Worm (Caenorhabditis elegans): ENCODE results near the gene irld-60.

Gene irld-60

ce11 chrIII:12750831-12751230, at the start of gene irld-60, which contains the start of gene irld-20:
irld-60 (minus strand) TSS chrIII:12750931.
irld-20 (plus strand) TSS chrIII:12751109.
- TF ChIP-seq skn-1 (tag; optimal IDR thresholded peaks at IDR 0.05): no peak
- no peak for TF ChIP-seq mdl-1 (tag; optimal IDR thresholded peaks at IDR 0.05)
- no peak for TF ChIP-seq nhr-67 (tag; optimal IDR thresholded peaks at IDR 0.05)
- no peak for TF ChIP-seq nhr-77 (tag; optimal IDR thresholded peaks at IDR 0.05)
- no peak for TF ChIP-seq lin-39 (tag; optimal IDR thresholded peaks at IDR 0.05)
- no peak for TF ChIP-seq mml-1 (tag; optimal IDR thresholded peaks at IDR 0.05)
- TF ChIP-seq elt-2 (tag; optimal IDR thresholded peaks at IDR 0.05): no peak
- no peak for TF ChIP-seq pha-4 (tag; optimal IDR thresholded peaks at IDR 0.05)
- no peak for TF ChIP-seq tbx-2 (tag; optimal IDR thresholded peaks at IDR 0.05)
- TF ChIP-seq ceh-82 (tag; optimal IDR thresholded peaks at IDR 0.05): no peak
- no peak for TF ChIP-seq nhr-76 (tag; optimal IDR thresholded peaks at IDR 0.05)
- no peak for TF ChIP-seq daf-12 (tag; optimal IDR thresholded peaks at IDR 0.05)
- TF ChIP-seq nhr-23 (tag; optimal IDR thresholded peaks at IDR 0.05): no peak
- no peak for TF ChIP-seq egl-5 (tag; optimal IDR thresholded peaks at IDR 0.05)
- TF ChIP-seq fkh-10 (GFP tag; optimal IDR thresholded peaks at IDR 0.05): no peak
- TF ChIP-seq ceh-9 (tag; optimal IDR thresholded peaks at IDR 0.05): no peak
- no peak for TF ChIP-seq nhr-237 (tag; optimal IDR thresholded peaks at IDR 0.05)
- TF ChIP-seq zag-1 (tag; optimal IDR thresholded peaks at IDR 0.05): no peak

ce11 chrIII:12800529-12800928, 49.8 kb upstream of the irld-60 start:
- TF ChIP-seq elt-2 (tag; optimal IDR thresholded peaks at IDR 0.05): no peak
- no peak for TF ChIP-seq mdl-1 (tag; optimal IDR thresholded peaks at IDR 0.05)
- TF ChIP-seq ceh-9 (tag; optimal IDR thresholded peaks at IDR 0.05): no peak
- TF ChIP-seq nhr-25 (tag; optimal IDR thresholded peaks at IDR 0.05): peak; percentile 75
- no peak for TF ChIP-seq fkh-2 (tag; optimal IDR thresholded peaks at IDR 0.05)
- TF ChIP-seq lsy-12 (tag; optimal IDR thresholded peaks at IDR 0.05): no peak
- no peak for TF ChIP-seq ztf-11 (tag; optimal IDR thresholded peaks at IDR 0.05)
- peak; percentile 16 for TF ChIP-seq nhr-43 (tag; optimal IDR thresholded peaks at IDR 0.05; ENCODE audit: poor library complexity, severe bottlenecking)
- TF ChIP-seq zag-1 (tag; optimal IDR thresholded peaks at IDR 0.05): no peak
- no peak for TF ChIP-seq fkh-10 (GFP tag; optimal IDR thresholded peaks at IDR 0.05)
- no peak for TF ChIP-seq ceh-28 (tag; optimal IDR thresholded peaks at IDR 0.05)
- TF ChIP-seq nhr-12 (tag; optimal IDR thresholded peaks at IDR 0.05): no peak
- no peak for TF ChIP-seq ztf-4 (tag; optimal IDR thresholded peaks at IDR 0.05)
- no peak for TF ChIP-seq ceh-82 (tag; optimal IDR thresholded peaks at IDR 0.05)
- TF ChIP-seq lin-15B (tag; optimal IDR thresholded peaks at IDR 0.05): peak; percentile 21
- no peak for TF ChIP-seq lin-39 (tag; optimal IDR thresholded peaks at IDR 0.05)
- TF ChIP-seq tbx-2 (tag; optimal IDR thresholded peaks at IDR 0.05): no peak
- no peak for TF ChIP-seq ama-1 (optimal IDR thresholded peaks at IDR 0.05)
- no peak for TF ChIP-seq elt-3 (tag; optimal IDR thresholded peaks at IDR 0.05)
- TF ChIP-seq nfya-1 (tag; optimal IDR thresholded peaks at IDR 0.05; ENCODE audit: insufficient read depth): no peak
- TF ChIP-seq elt-1 (tag; optimal IDR thresholded peaks at IDR 0.05): peak; percentile 14
- no peak for TF ChIP-seq sea-2 (GFP tag; optimal IDR thresholded peaks at IDR 0.05)
- TF ChIP-seq nhr-67 (tag; optimal IDR thresholded peaks at IDR 0.05): no peak
- TF ChIP-seq snpc-4 (tag; optimal IDR thresholded peaks at IDR 0.05): no peak
- TF ChIP-seq unc-39 (tag; optimal IDR thresholded peaks at IDR 0.05): no peak
- TF ChIP-seq aly-2 (tag; optimal IDR thresholded peaks at IDR 0.05): no peak
- peak; percentile 28 for TF ChIP-seq nhr-23 (tag; optimal IDR thresholded peaks at IDR 0.05)

- TF ChIP-seq skn-1 (tag; optimal IDR thresholded peaks at IDR 0.05) (no peak), nhr-43 (tag; optimal IDR thresholded peaks at IDR 0.05; ENCODE audit: poor library complexity, severe bottlenecking) (no peak), fkh-2 (tag; optimal IDR thresholded peaks at IDR 0.05) (no peak), ama-1 (optimal IDR thresholded peaks at IDR 0.05) (no peak), nhr-25 (tag; optimal IDR thresholded peaks at IDR 0.05) (peak; percentile 70), ceh-28 (tag; optimal IDR thresholded peaks at IDR 0.05) (no peak), unc-39 (tag; optimal IDR thresholded peaks at IDR 0.05) (no peak), nhr-76 (tag; optimal IDR thresholded peaks at IDR 0.05) (no peak)
Measured at ce11 chrIII:12798469-12798868, 47.7 kb upstream of the irld-60 start, which contains the start of gene agmo-1. agmo-1 (minus strand) TSS chrIII:12798569.

ce11 chrIII:12794200-12794599, 43.5 kb upstream of the irld-60 start:
- TF ChIP-seq nhr-11 (tag; optimal IDR thresholded peaks at IDR 0.05): no peak
- no peak for TF ChIP-seq elt-1 (tag; optimal IDR thresholded peaks at IDR 0.05)
- TF ChIP-seq nfya-1 (tag; optimal IDR thresholded peaks at IDR 0.05; ENCODE audit: insufficient read depth): no peak
- no peak for TF ChIP-seq tbx-2 (tag; optimal IDR thresholded peaks at IDR 0.05)
- peak; percentile 93 for TF ChIP-seq ceh-28 (tag; optimal IDR thresholded peaks at IDR 0.05)
- TF ChIP-seq nhr-237 (tag; optimal IDR thresholded peaks at IDR 0.05): no peak

All from whole organism, L3 larva.